Fruit fly (Drosophila melanogaster) whole organism, wandering third instar larva: ENCODE data around the gene Nfs1.

Experiments used
- CG32264 ChIP-seq: fragments of 200-800 bp; sonication (Bioruptor generic); optimal IDR thresholded peaks from 2 replicates; lab custom pipeline; 2016; ENCODE audit warnings: missing biosample characterization, missing genetic modification characterization
- CG9705 ChIP-seq: fragments of 200-800 bp; sonication (Bioruptor generic); optimal IDR thresholded peaks from 2 replicates; lab custom pipeline; 2018; ENCODE audit warnings: missing biosample characterization, mild to moderate bottlenecking, missing genetic modification characterization
- Dfd ChIP-seq: fragments of >200 bp; optimal IDR thresholded peaks from 2 replicates; lab custom pipeline; 2017; ENCODE audit warnings: missing biosample characterization, missing genetic modification characterization
- GATAd ChIP-seq: sonication (Bioruptor generic); optimal IDR thresholded peaks from 2 replicates; lab custom pipeline; 2016; ENCODE audit warnings: missing biosample characterization, missing genetic modification characterization
- HLH106 ChIP-seq: fragments of 200-800 bp; optimal IDR thresholded peaks from 3 replicates; lab custom pipeline; 2019; ENCODE audit warnings: missing biosample characterization, mild to moderate bottlenecking, missing genetic modification characterization, moderate library complexity
- Hnf4 ChIP-seq: fragments of 200-800 bp; sonication (Bioruptor generic); optimal IDR thresholded peaks from 2 replicates; lab custom pipeline; 2016; ENCODE audit warnings: missing biosample characterization, mild to moderate bottlenecking, missing genetic modification characterization
- Hr78 ChIP-seq: fragments of >200 bp; optimal IDR thresholded peaks from 2 replicates; lab custom pipeline; 2017; ENCODE audit warnings: missing biosample characterization, missing genetic modification characterization
- Hr83 ChIP-seq: fragments of 200-300 bp; sonication (Bioruptor generic); optimal IDR thresholded peaks from 2 replicates; lab custom pipeline; 2016; ENCODE audit warnings: missing biosample characterization, mild to moderate bottlenecking, missing genetic modification characterization, moderate library complexity; ENCODE audit not compliant: poor library complexity, severe bottlenecking
- Jra ChIP-seq: sonication (Bioruptor generic); optimal IDR thresholded peaks from 2 replicates; lab custom pipeline; 2016; ENCODE audit warnings: missing biosample characterization, missing genetic modification characterization
- Mio ChIP-seq: sonication (Bioruptor generic); optimal IDR thresholded peaks from 2 replicates; lab custom pipeline; 2016; ENCODE audit warnings: missing biosample characterization, missing genetic modification characterization
- Myc ChIP-seq: fragments of >200 bp; optimal IDR thresholded peaks from 2 replicates; lab custom pipeline; 2017
- N ChIP-seq: fragments of >200 bp; optimal IDR thresholded peaks from 2 replicates; lab custom pipeline; 2018; ENCODE audit warnings: missing biosample characterization, missing external identifiers, missing genetic modification characterization
- OdsH ChIP-seq: fragments of 200-800 bp; sonication (Bioruptor generic); optimal IDR thresholded peaks from 2 replicates; lab custom pipeline; 2016; ENCODE audit warnings: missing biosample characterization, mild to moderate bottlenecking, missing genetic modification characterization
- Rel ChIP-seq, 2 experiments: fragments of 200-800 bp; sonication (Bioruptor generic) in 1 of 2; optimal IDR thresholded peaks; 2 replicates in 1 of 2; 3 replicates in 1 of 2; lab custom pipeline; 2016 to 2019; ENCODE audit warnings: mild to moderate bottlenecking in 2 of 2, missing biosample characterization in 2 of 2, missing genetic modification characterization in 2 of 2, moderate library complexity in 1 of 2
- Sp1 ChIP-seq: fragments of 200-800 bp; sonication (Bioruptor generic); optimal IDR thresholded peaks from 3 replicates; lab custom pipeline; 2019; ENCODE audit warnings: missing biosample characterization, mild to moderate bottlenecking, missing genetic modification characterization, moderate library complexity
- br ChIP-seq: fragments of 200-800 bp; sonication (Bioruptor generic); optimal IDR thresholded peaks from 2 replicates; lab custom pipeline; 2016; ENCODE audit warnings: missing biosample characterization, missing genetic modification characterization
- brk ChIP-seq: fragments of 200-800 bp; sonication (Bioruptor generic); optimal IDR thresholded peaks from 2 replicates; lab custom pipeline; 2016; ENCODE audit warnings: missing biosample characterization, mild to moderate bottlenecking, missing genetic modification characterization
- dl ChIP-seq, 2 experiments: fragments of 175-275, 200-275 bp in 1 of 2; fragments of 200-275 bp in 1 of 2; sonication (Bioruptor generic); optimal IDR thresholded peaks; lab custom pipeline; 2018; ENCODE audit warnings: mild to moderate bottlenecking in 2 of 2, missing biosample characterization in 2 of 2, missing genetic modification characterization in 2 of 2, moderate library complexity in 2 of 2; ENCODE audit not compliant: partially characterized antibody in 2 of 2, insufficient read depth in 1 of 2
- dmrt93B ChIP-seq: fragments of 200-800 bp; sonication (Bioruptor generic); optimal IDR thresholded peaks from 2 replicates; lab custom pipeline; 2018; ENCODE audit warnings: missing biosample characterization, mild to moderate bottlenecking, missing genetic modification characterization
- ey ChIP-seq: fragments of 200-800 bp; sonication (Bioruptor generic); optimal IDR thresholded peaks from 2 replicates; lab custom pipeline; 2016; ENCODE audit warnings: missing biosample characterization, missing genetic modification characterization
- foxo ChIP-seq, 2 experiments: fragments of 200-800 bp; sonication (Bioruptor generic); optimal IDR thresholded peaks; 2 replicates in 1 of 2; 3 replicates in 1 of 2; lab custom pipeline; 2016 to 2017; ENCODE audit warnings: missing biosample characterization in 2 of 2, missing genetic modification characterization in 2 of 2
- fru ChIP-seq: fragments of 200-800 bp; sonication (Bioruptor generic); optimal IDR thresholded peaks from 3 replicates; lab custom pipeline; 2016; ENCODE audit warnings: missing biosample characterization, mild to moderate bottlenecking, missing genetic modification characterization
- h ChIP-seq: fragments of 200-800 bp; sonication (Bioruptor generic); optimal IDR thresholded peaks from 3 replicates; lab custom pipeline; 2016; ENCODE audit warnings: missing biosample characterization, mild to moderate bottlenecking, missing genetic modification characterization
- jim ChIP-seq: fragments of 175-275, 200-325 bp; sonication (Bioruptor generic); optimal IDR thresholded peaks from 2 replicates; lab custom pipeline; 2016; ENCODE audit warnings: missing biosample characterization, mild to moderate bottlenecking, missing genetic modification characterization
- pan ChIP-seq: fragments of >200 bp; optimal IDR thresholded peaks from 2 replicates; lab custom pipeline; 2017
- psq ChIP-seq: fragments of 200-800 bp; sonication (Bioruptor generic); optimal IDR thresholded peaks from 3 replicates; lab custom pipeline; 2017; ENCODE audit warnings: missing biosample characterization, mild to moderate bottlenecking, missing genetic modification characterization, moderate library complexity
- rgr ChIP-seq: fragments of 200-800 bp; sonication (Bioruptor generic); optimal IDR thresholded peaks from 3 replicates; lab custom pipeline; 2016; ENCODE audit warnings: missing biosample characterization, mild to moderate bottlenecking, missing genetic modification characterization
- sage ChIP-seq: fragments of 200-800 bp; sonication (Bioruptor generic); optimal IDR thresholded peaks from 2 replicates; lab custom pipeline; 2016; ENCODE audit warnings: missing biosample characterization, mild to moderate bottlenecking, missing genetic modification characterization
- sv ChIP-seq: fragments of 200-800 bp; sonication (Bioruptor generic); optimal IDR thresholded peaks from 3 replicates; lab custom pipeline; 2016; ENCODE audit warnings: missing biosample characterization, missing genetic modification characterization
- usp ChIP-seq: fragments of >200 bp; optimal IDR thresholded peaks from 2 replicates; lab custom pipeline; 2017; ENCODE audit warnings: missing biosample characterization, missing genetic modification characterization
- woc ChIP-seq: sonication (Bioruptor generic); optimal IDR thresholded peaks from 2 replicates; lab custom pipeline; 2016; ENCODE audit warnings: missing biosample characterization, mild to moderate bottlenecking, missing genetic modification characterization

Nfs1 gene

DNA sequence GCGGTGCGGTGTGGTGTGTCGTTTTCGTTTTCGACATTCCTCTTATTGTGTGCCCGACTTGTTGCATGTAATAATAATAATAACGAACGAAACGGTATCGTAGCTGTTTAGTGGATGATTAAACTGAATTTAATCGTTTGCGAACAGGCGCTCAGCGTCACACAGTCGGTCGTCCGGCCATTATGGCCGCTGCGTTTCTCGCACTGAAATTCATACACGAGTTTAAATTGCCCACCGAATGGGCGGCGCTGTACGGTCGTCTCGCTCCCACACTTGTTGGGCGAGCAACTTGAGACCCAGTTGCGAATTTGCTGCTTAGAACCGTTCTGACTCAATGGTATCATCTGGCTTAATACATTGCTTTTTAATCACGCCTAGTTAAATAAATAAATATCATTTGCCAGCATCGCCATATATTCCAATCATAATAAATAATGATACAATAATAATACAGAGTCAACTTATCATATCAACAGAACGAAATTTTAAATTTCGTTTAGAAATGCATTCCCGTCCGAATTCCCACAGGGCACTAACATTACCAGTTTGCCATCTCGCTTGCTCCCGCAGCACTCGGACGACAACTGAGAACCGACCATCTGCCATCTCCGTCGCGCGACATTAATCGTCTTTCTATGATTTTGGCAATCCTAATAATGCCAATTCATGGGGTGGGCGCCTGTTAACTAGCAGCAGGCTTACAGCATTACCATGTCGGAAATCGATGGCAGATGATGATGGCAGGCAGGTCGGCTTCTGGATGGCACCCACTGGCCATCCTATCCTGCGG, 11.6 kb downstream of the Nfs1 start (continued):
- TF ChIP-seq usp (GFP tag; lab: Kevin White, UChicago) (no peak), CG9705 (GFP tag; lab: Kevin White, UChicago) (peak; percentile 95), sv (GFP tag; lab: Kevin White, UChicago) (peak; percentile 84), Myc (lab: Kevin White, UChicago) (no peak), dl (GFP tag; optimal IDR thresholded peaks at IDR 0.05; lab: Kevin White, UChicago; ENCODE audit: insufficient read depth in 1 of 2, partially characterized antibody in 2 of 2) (peak; percentile 46 to 78), jim (GFP tag; lab: Kevin White, UChicago) (no peak), Hr78 (GFP tag; lab: Kevin White, UChicago) (no peak)

- TF ChIP-seq Rel (GFP tag; optimal IDR thresholded peaks at IDR 0.05; lab: Kevin White, UChicago) (no peak), Rel (tag; optimal IDR thresholded peaks at IDR 0.05; lab: Kevin White, UChicago) (peak; percentile 94), GATAd (GFP tag; lab: Kevin White, UChicago) (no peak), N (no peak), Mio (no peak), Hnf4 (GFP tag; lab: Kevin White, UChicago) (peak; percentile 73), Sp1 (GFP tag; lab: Kevin White, UChicago) (peak; percentile 68), dmrt93B (GFP tag; lab: Kevin White, UChicago) (peak; percentile 51), fru (peak; percentile 91), sv (GFP tag; lab: Kevin White, UChicago) (peak; percentile 59), Hr83 (GFP tag; lab: Kevin White, UChicago) (peak; percentile 98), CG32264 (GFP tag; lab: Kevin White, UChicago) (peak; percentile 60), ey (peak; percentile 76), HLH106 (peak; percentile 82), dl (GFP tag; optimal IDR thresholded peaks at IDR 0.05; lab: Kevin White, UChicago; ENCODE audit: insufficient read depth in 1 of 2, partially characterized antibody in 2 of 2) (peak; percentile 69 to 78), woc (peak; percentile 91), psq (GFP tag; lab: Kevin White, UChicago) (peak; percentile 65), Hr78 (GFP tag; lab: Kevin White, UChicago) (no peak), OdsH (GFP tag; lab: Kevin White, UChicago) (peak; percentile 74), pan (lab: Kevin White, UChicago) (no peak), foxo (GFP tag; optimal IDR thresholded peaks at IDR 0.05; lab: Kevin White, UChicago) (peak; percentile 66 to 88), rgr (GFP tag; lab: Kevin White, UChicago) (peak; percentile 66), br (GFP tag; lab: Kevin White, UChicago) (peak; percentile 87), h (peak; percentile 96), Jra (GFP tag; lab: Kevin White, UChicago) (peak; percentile 61), Myc (lab: Kevin White, UChicago) (no peak), usp (GFP tag; lab: Kevin White, UChicago) (no peak), CG9705 (GFP tag; lab: Kevin White, UChicago) (peak; percentile 57)
Measured at dm6 chr2L:12011682-12012655, 12.5 kb downstream of the Nfs1 start.

DNA sequence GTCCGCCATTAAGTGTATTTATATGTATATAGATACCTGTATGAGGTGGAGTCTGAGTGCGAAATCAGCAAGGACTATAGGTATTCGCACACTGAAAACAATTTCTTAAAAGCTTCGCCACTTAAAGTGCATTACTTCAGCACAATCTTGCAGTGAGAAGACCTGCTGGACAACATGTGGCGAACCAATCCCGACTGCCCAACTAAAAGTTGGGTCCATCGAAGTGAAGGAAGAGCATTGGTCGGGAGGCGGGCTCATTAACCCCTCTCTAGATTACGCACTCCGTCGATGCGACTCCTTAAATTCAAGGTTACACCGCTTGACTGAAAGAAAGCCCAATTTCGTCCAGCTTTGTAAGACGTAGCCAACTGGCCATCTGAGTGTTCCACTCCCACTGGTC, 13.8 kb downstream of the Nfs1 start:
- TF ChIP-seq sage (GFP tag; lab: Kevin White, UChicago), result peak; percentile 5
- no peak for TF ChIP-seq Dfd (GFP tag; lab: Kevin White, UChicago)
- no peak for TF ChIP-seq br (GFP tag; lab: Kevin White, UChicago)
- no peak for TF ChIP-seq pan (lab: Kevin White, UChicago)
- peak; percentile 46 for TF ChIP-seq fru
- TF ChIP-seq Hr83 (GFP tag; lab: Kevin White, UChicago), result peak; percentile 55
- peak; percentile 43 for TF ChIP-seq h
- TF ChIP-seq Hnf4 (GFP tag; lab: Kevin White, UChicago), result peak; percentile 26
- no peak for TF ChIP-seq OdsH (GFP tag; lab: Kevin White, UChicago)
- peak; percentile 28 for TF ChIP-seq HLH106
- TF ChIP-seq jim (GFP tag; lab: Kevin White, UChicago), result no peak
- TF ChIP-seq ey, result peak; percentile 48
- TF ChIP-seq Mio, result no peak
- peak; percentile 32 for TF ChIP-seq CG9705 (GFP tag; lab: Kevin White, UChicago)
- peak; percentile 40 for TF ChIP-seq rgr (GFP tag; lab: Kevin White, UChicago)
- TF ChIP-seq brk (GFP tag; lab: Kevin White, UChicago), result no peak
- TF ChIP-seq, all 38 proteins: peak for 9
